Worm (Caenorhabditis elegans) whole organism, L3 larva: Measurements from ENCODE around the gene C35D10.7.

Experiments used
- ceh-82 ChIP-seq: fragments of 150-350 bp; optimal IDR thresholded peaks from 2 replicates; lab custom pipeline; 2014; ENCODE audit warnings: missing biosample characterization, missing genetic modification characterization
- elt-1 ChIP-seq: fragments of 150-350 bp; optimal IDR thresholded peaks from 2 replicates; lab custom pipeline; 2014; ENCODE audit warnings: missing biosample characterization, missing genetic modification characterization
- fos-1 ChIP-seq: fragments of 150-350 bp; optimal IDR thresholded peaks from 2 replicates; lab custom pipeline; 2014; ENCODE audit warnings: missing biosample characterization, missing genetic modification characterization
- lin-39 ChIP-seq: fragments of 150-350 bp; optimal IDR thresholded peaks from 2 replicates; lab custom pipeline; 2018; ENCODE audit warnings: missing biosample characterization, missing genetic modification reagents, missing genetic modification characterization
- nfya-1 ChIP-seq: sonication (generic microtip); optimal IDR thresholded peaks from 2 replicates; lab custom pipeline; 2017; ENCODE audit warnings: missing genetic modification characterization, mild to moderate bottlenecking, missing compliant biosample characterization, antibody characterized with exemption, moderate library complexity; ENCODE audit not compliant: insufficient read depth
- nhr-12 ChIP-seq: fragments of 150-350 bp; optimal IDR thresholded peaks from 2 replicates; lab custom pipeline; 2014; ENCODE audit warnings: missing biosample characterization, missing genetic modification characterization
- skn-1 ChIP-seq: fragments of 150-350 bp; optimal IDR thresholded peaks from 2 replicates; lab custom pipeline; 2014; ENCODE audit warnings: missing biosample characterization, missing genetic modification characterization
- zag-1 ChIP-seq: fragments of 150-350 bp; optimal IDR thresholded peaks from 2 replicates; lab custom pipeline; 2014; ENCODE audit warnings: missing biosample characterization, missing genetic modification characterization

DNA sequence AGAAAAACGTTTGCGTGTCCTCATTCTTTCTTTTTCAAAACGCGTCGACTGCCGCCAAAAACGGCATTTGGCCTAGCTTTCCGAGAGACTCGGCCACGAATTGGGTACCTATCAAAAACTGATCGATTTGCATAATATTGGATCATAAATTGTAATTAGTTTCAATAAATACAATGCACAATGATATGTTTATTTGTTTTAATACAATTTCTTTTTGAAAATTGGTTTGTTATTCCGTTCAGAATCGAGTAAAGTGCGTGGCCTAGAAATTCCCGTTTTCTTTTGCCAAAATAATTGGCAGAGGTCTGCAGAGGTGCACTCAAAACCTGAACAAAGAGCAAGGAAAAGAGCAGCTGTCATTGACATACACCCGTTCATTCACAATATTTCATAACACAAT is 49.4 kb downstream of the C35D10.7 start, which contains the start of gene F26F4.8:
- no peak for TF ChIP-seq fos-1
- TF ChIP-seq skn-1, result no peak
- no peak for TF ChIP-seq lin-39 (tag; lab: Kevin White, UChicago)
- no peak for TF ChIP-seq zag-1
- peak; percentile 52 for TF ChIP-seq nfya-1 (tag; lab: Kevin White, UChicago)
- no peak for TF ChIP-seq ceh-82 (tag; lab: Kevin White, UChicago)
- no peak for TF ChIP-seq nhr-12 (tag; lab: Kevin White, UChicago)
- no peak for TF ChIP-seq elt-1
